Fruit fly (Drosophila melanogaster) whole organism, embryonic: ENCODE results near the gene CG13623.

Experiments used
- Adf1 ChIP-seq: fragments of 200-800 bp; sonication (Bioruptor generic); IDR thresholded peaks from 2 replicates; pipeline ENCODE4 v1.3.6; 2022; ENCODE audit warnings: missing biosample characterization, missing genetic modification characterization
- Atf6 ChIP-seq: fragments of 200-800 bp; sonication (Bioruptor generic); IDR thresholded peaks from 2 replicates; pipeline ENCODE4 v1.3.6; 2022; ENCODE audit warnings: missing biosample characterization, missing genetic modification characterization
- C15 ChIP-seq: fragments of 200-800 bp; sonication (Bioruptor generic); IDR thresholded peaks from 3 replicates; pipeline ENCODE4 v1.3.6; 2022; ENCODE audit warnings: missing biosample characterization, missing genetic modification characterization
- CG10267 ChIP-seq: fragments of 200-800 bp; sonication (Bioruptor generic); optimal IDR thresholded peaks from 2 replicates; lab custom pipeline; 2018; ENCODE audit warnings: missing biosample characterization, mild to moderate bottlenecking, missing genetic modification characterization, moderate library complexity
- CG10366 ChIP-seq: fragments of 200-800 bp; sonication (Bioruptor generic); IDR thresholded peaks from 2 replicates; pipeline ENCODE4 v1.3.6; 2022; ENCODE audit warnings: missing biosample characterization, missing genetic modification characterization
- CG10565 ChIP-seq: fragments of 200-800 bp; sonication (Bioruptor generic); optimal IDR thresholded peaks from 3 replicates; lab custom pipeline; 2016; ENCODE audit warnings: missing biosample characterization, mild to moderate bottlenecking, missing genetic modification characterization
- CG11695 ChIP-seq: fragments of 200-800 bp; sonication (Bioruptor generic); IDR thresholded peaks from 3 replicates; pipeline ENCODE4 v1.3.6; 2022; ENCODE audit warnings: missing biosample characterization, missing genetic modification characterization
- CG1233 ChIP-seq: fragments of 200-800 bp; sonication (Bioruptor generic); optimal IDR thresholded peaks from 4 replicates; lab custom pipeline; 2018; ENCODE audit warnings: missing biosample characterization, mild to moderate bottlenecking, missing genetic modification characterization
- CG13123 ChIP-seq: fragments of 200-800 bp; sonication (Bioruptor generic); optimal IDR thresholded peaks from 2 replicates; lab custom pipeline; 2016; ENCODE audit warnings: missing biosample characterization, missing genetic modification characterization
- CG15073 ChIP-seq: fragments of 200-800 bp; sonication (Bioruptor generic); optimal IDR thresholded peaks from 2 replicates; lab custom pipeline; 2016; ENCODE audit warnings: missing biosample characterization, missing genetic modification characterization
- CG15479 ChIP-seq: fragments of 200-800 bp; sonication (Bioruptor generic); optimal IDR thresholded peaks from 3 replicates; lab custom pipeline; 2019; ENCODE audit warnings: missing biosample characterization, mild to moderate bottlenecking, missing genetic modification characterization, moderate library complexity
- CG1602 ChIP-seq: fragments of 200-800 bp; sonication (Bioruptor generic); optimal IDR thresholded peaks from 3 replicates; lab custom pipeline; 2016; ENCODE audit warnings: missing biosample characterization, missing genetic modification characterization
- CG17328 ChIP-seq: fragments of 200-800 bp; sonication (Bioruptor generic); IDR thresholded peaks from 2 replicates; pipeline ENCODE4 v1.3.6; 2022; ENCODE audit warnings: missing biosample characterization, missing genetic modification characterization
- CG17912 ChIP-seq: fragments of 200-800 bp; sonication (Bioruptor generic); optimal IDR thresholded peaks from 2 replicates; lab custom pipeline; 2018; ENCODE audit warnings: missing biosample characterization, mild to moderate bottlenecking, missing genetic modification characterization
- CG18599 ChIP-seq: fragments of 200-800 bp; sonication (Bioruptor generic); optimal IDR thresholded peaks from 3 replicates; lab custom pipeline; 2017; ENCODE audit warnings: missing biosample characterization, missing genetic modification characterization, mild to moderate bottlenecking, moderate library complexity, missing genetic modification reagents
- CG2129 ChIP-seq: fragments of 200-800 bp; sonication (Bioruptor generic); IDR thresholded peaks from 2 replicates; pipeline ENCODE4 v1.3.6; 2022; ENCODE audit warnings: missing biosample characterization, missing genetic modification characterization; ENCODE audit not compliant: partially characterized antibody
- CG30403 ChIP-seq: fragments of 200-800 bp; sonication (Bioruptor generic); optimal IDR thresholded peaks from 3 replicates; lab custom pipeline; 2016; ENCODE audit warnings: missing biosample characterization, missing genetic modification characterization
- CG3065 ChIP-seq: fragments of 200-800 bp; sonication (Bioruptor generic); optimal IDR thresholded peaks from 2 replicates; lab custom pipeline; 2016; ENCODE audit warnings: missing biosample characterization, missing genetic modification characterization
- CG31365 ChIP-seq: fragments of 200-800 bp; sonication (Bioruptor generic); optimal IDR thresholded peaks from 2 replicates; lab custom pipeline; 2018; ENCODE audit warnings: missing biosample characterization, mild to moderate bottlenecking, missing genetic modification characterization
- CG34422 ChIP-seq: fragments of 200-800 bp; sonication (Bioruptor generic); IDR thresholded peaks from 3 replicates; pipeline ENCODE4 v1.3.6; 2022; ENCODE audit warnings: missing biosample characterization, missing genetic modification characterization
- CG43689 ChIP-seq: fragments of 200-800 bp; sonication (Bioruptor generic); IDR thresholded peaks from 2 replicates; pipeline ENCODE4 v1.3.6; 2022; ENCODE audit warnings: missing biosample characterization, missing genetic modification characterization
- CG4617 ChIP-seq: fragments of 200-800 bp; sonication (Bioruptor generic); optimal IDR thresholded peaks from 3 replicates; lab custom pipeline; 2016; ENCODE audit warnings: missing biosample characterization, missing genetic modification characterization, borderline replicate concordance
- CG8478 ChIP-seq: fragments of >200 bp; optimal IDR thresholded peaks from 2 replicates; lab custom pipeline; 2018
- Deaf1 ChIP-seq: fragments of 200-800 bp; optimal IDR thresholded peaks from 3 replicates; lab custom pipeline; 2019; ENCODE audit warnings: missing biosample characterization, mild to moderate bottlenecking, missing genetic modification characterization, moderate library complexity
- Drgx ChIP-seq: fragments of 200-800 bp; sonication (Bioruptor generic); IDR thresholded peaks from 2 replicates; pipeline ENCODE4 v1.3.6; 2022; ENCODE audit warnings: missing biosample characterization, missing genetic modification characterization
- E2f1 ChIP-seq: fragments of 200-800 bp; sonication (Bioruptor generic); IDR thresholded peaks from 2 replicates; pipeline ENCODE4 v1.3.6; 2022; ENCODE audit warnings: missing biosample characterization, missing genetic modification characterization
- E2f2 ChIP-seq: fragments of 200-800 bp; sonication (Bioruptor generic); IDR thresholded peaks from 2 replicates; pipeline ENCODE4 v1.3.6; 2022; ENCODE audit warnings: missing biosample characterization, missing genetic modification characterization
- ERR ChIP-seq: fragments of 200-800 bp; sonication (Bioruptor generic); optimal IDR thresholded peaks from 2 replicates; lab custom pipeline; 2016; ENCODE audit warnings: missing biosample characterization, missing genetic modification characterization
- HLH54F ChIP-seq: fragments of 200-800 bp; sonication (Bioruptor generic); optimal IDR thresholded peaks from 3 replicates; lab custom pipeline; 2016; ENCODE audit warnings: missing biosample characterization, missing genetic modification characterization
- Hsf ChIP-seq: fragments of 200-800 bp; sonication (Bioruptor generic); optimal IDR thresholded peaks from 3 replicates; lab custom pipeline; 2016; ENCODE audit warnings: missing biosample characterization, missing genetic modification characterization
- Lhr ChIP-seq: fragments of 200-800 bp; sonication (Bioruptor generic); optimal IDR thresholded peaks from 3 replicates; lab custom pipeline; 2017; ENCODE audit warnings: mild to moderate bottlenecking, missing biosample characterization, missing genetic modification reagents, missing genetic modification characterization
- Meics ChIP-seq: fragments of 200-800 bp; sonication (Bioruptor generic); optimal IDR thresholded peaks from 2 replicates; lab custom pipeline; 2017; ENCODE audit warnings: missing biosample characterization, mild to moderate bottlenecking, missing genetic modification characterization
- Myb ChIP-seq: fragments of 200-800 bp; sonication (Bioruptor generic); optimal IDR thresholded peaks from 2 replicates; lab custom pipeline; 2016; ENCODE audit warnings: missing biosample characterization, missing genetic modification characterization
- Optix ChIP-seq: fragments of 200-800 bp; sonication (Bioruptor generic); IDR thresholded peaks from 3 replicates; pipeline ENCODE4 v1.3.6; 2022; ENCODE audit warnings: missing biosample characterization, missing genetic modification characterization
- Stat92E ChIP-seq, 3 experiments: fragments of >200 bp in 2 of 3; fragments of 200-800 bp in 1 of 3; sonication (Bioruptor generic) in 1 of 3; optimal IDR thresholded peaks; 2 replicates each; lab custom pipeline; 2017 to 2019; ENCODE audit warnings: missing biosample characterization in 3 of 3, missing genetic modification characterization in 3 of 3, mild to moderate bottlenecking in 1 of 3, moderate library complexity in 1 of 3
- ap ChIP-seq: fragments of 200-800 bp; sonication (Bioruptor generic); IDR thresholded peaks from 2 replicates; pipeline ENCODE4 v1.3.6; 2022; ENCODE audit warnings: missing biosample characterization, missing genetic modification characterization
- ara ChIP-seq: fragments of 200-800 bp; sonication (Bioruptor generic); IDR thresholded peaks from 2 replicates; pipeline ENCODE4 v1.3.6; 2022; ENCODE audit warnings: missing biosample characterization, missing genetic modification characterization
- bcd ChIP-seq: fragments of 200-800 bp; sonication (Bioruptor generic); optimal IDR thresholded peaks from 2 replicates; lab custom pipeline; 2017; ENCODE audit warnings: missing biosample characterization, mild to moderate bottlenecking, missing genetic modification characterization
- caup ChIP-seq: fragments of 200-800 bp; sonication (Bioruptor generic); optimal IDR thresholded peaks from 3 replicates; lab custom pipeline; 2017; ENCODE audit warnings: missing biosample characterization, mild to moderate bottlenecking, missing genetic modification characterization, moderate library complexity; ENCODE audit not compliant: severe bottlenecking
- dm ChIP-seq: fragments of 200-800 bp; sonication (Bioruptor generic); optimal IDR thresholded peaks from 3 replicates; lab custom pipeline; 2016; ENCODE audit warnings: missing biosample characterization, missing genetic modification characterization
- h ChIP-seq: fragments of >200 bp; optimal IDR thresholded peaks from 2 replicates; lab custom pipeline; 2017
- ham ChIP-seq: fragments of 200-800 bp; sonication (Bioruptor generic); IDR thresholded peaks from 2 replicates; pipeline ENCODE4 v1.3.6; 2022; ENCODE audit warnings: missing biosample characterization, missing genetic modification characterization
- her ChIP-seq: fragments of 200-800 bp; sonication (Bioruptor generic); optimal IDR thresholded peaks from 2 replicates; lab custom pipeline; 2016; ENCODE audit warnings: missing biosample characterization, missing genetic modification characterization
- insv ChIP-seq, 2 experiments: fragments of 200-800 bp; sonication (Bioruptor generic); optimal IDR thresholded peaks; 3 replicates each; lab custom pipeline; 2016 to 2018; ENCODE audit warnings: missing biosample characterization in 2 of 2, missing genetic modification characterization in 2 of 2
- jing ChIP-seq: fragments of 200-800 bp; sonication (Bioruptor generic); optimal IDR thresholded peaks from 2 replicates; lab custom pipeline; 2018; ENCODE audit warnings: missing biosample characterization, mild to moderate bottlenecking, missing genetic modification characterization
- nau ChIP-seq: fragments of 200-800 bp; sonication (Bioruptor generic); optimal IDR thresholded peaks from 3 replicates; lab custom pipeline; 2017; ENCODE audit warnings: missing biosample characterization, mild to moderate bottlenecking, missing genetic modification characterization, missing genetic modification reagents
- odd ChIP-seq: fragments of 200-800 bp; sonication (Bioruptor generic); optimal IDR thresholded peaks from 2 replicates; lab custom pipeline; 2017; ENCODE audit warnings: missing biosample characterization, mild to moderate bottlenecking, missing genetic modification characterization
- peb ChIP-seq: fragments of 200-800 bp; sonication (Bioruptor generic); IDR thresholded peaks from 2 replicates; pipeline ENCODE4 v1.3.6; 2022; ENCODE audit warnings: missing biosample characterization, missing genetic modification characterization
- rib ChIP-seq: fragments of 200-800 bp; sonication (Bioruptor generic); IDR thresholded peaks from 2 replicates; pipeline ENCODE4 v1.3.6; 2022; ENCODE audit warnings: missing biosample characterization, missing genetic modification characterization
- slbo ChIP-seq: fragments of 200-800 bp; sonication (Bioruptor generic); IDR thresholded peaks from 2 replicates; pipeline ENCODE4 v1.3.6; 2022; ENCODE audit warnings: missing biosample characterization, missing genetic modification characterization
- tup ChIP-seq: fragments of 200-800 bp; sonication (Bioruptor generic); optimal IDR thresholded peaks from 2 replicates; lab custom pipeline; 2016; ENCODE audit warnings: missing biosample characterization, mild to moderate bottlenecking, missing genetic modification characterization, moderate library complexity
- vvl ChIP-seq: fragments of 200-800 bp; sonication (Bioruptor generic); IDR thresholded peaks from 2 replicates; pipeline ENCODE4 v1.3.6; 2022; ENCODE audit warnings: missing biosample characterization, missing genetic modification characterization
- zf30C ChIP-seq: fragments of 200-800 bp; sonication (Bioruptor generic); optimal IDR thresholded peaks from 3 replicates; lab custom pipeline; 2018; ENCODE audit warnings: missing biosample characterization, mild to moderate bottlenecking, missing genetic modification characterization

Gene CG13623

DNA sequence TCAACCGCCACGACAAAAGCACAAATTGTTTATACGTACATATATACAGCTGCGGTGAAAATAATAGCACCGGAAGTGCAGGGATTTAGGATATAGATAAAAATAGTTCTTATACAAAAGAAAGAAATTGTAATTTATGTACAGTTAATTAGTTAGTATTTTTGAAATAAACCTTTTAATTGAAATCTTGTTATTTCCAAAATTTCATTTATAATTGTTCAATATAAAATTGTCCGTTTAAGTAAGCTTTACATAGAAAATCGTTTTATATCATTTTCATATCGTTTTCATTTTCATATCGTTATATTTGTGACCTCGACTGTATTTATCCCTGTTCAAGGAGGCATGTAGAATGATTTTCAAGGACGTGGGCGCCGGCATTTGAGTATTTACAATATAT lies 43.8 kb upstream of the CG13623 start (continued):
- TF ChIP-seq CG17328 (GFP tag; lab: Robert Waterston, UW) (no peak), odd (GFP tag; lab: Kevin White, UChicago) (peak; percentile 2), C15 (no peak), Atf6 (peak; percentile 69), CG2129 (GFP tag; lab: Robert Waterston, UW) (no peak), slbo (GFP tag; lab: Robert Waterston, UW) (peak; percentile 62), CG10565 (GFP tag; lab: Kevin White, UChicago) (no peak), peb (no peak), Drgx (GFP tag; lab: Robert Waterston, UW) (no peak), bcd (GFP tag; lab: Kevin White, UChicago) (peak; percentile 53), CG1602 (no peak), h (lab: Kevin White, UChicago) (no peak), CG31365 (tag; lab: Kevin White, UChicago) (no peak), CG34422 (no peak), Myb (GFP tag; lab: Kevin White, UChicago) (no peak), dm (GFP tag; lab: Kevin White, UChicago) (no peak), jing (no peak), nau (GFP tag; lab: Kevin White, UChicago) (peak; percentile 33), CG11695 (GFP tag; lab: Robert Waterston, UW) (peak; percentile 71), her (GFP tag; lab: Kevin White, UChicago) (no peak), CG13123 (GFP tag; lab: Kevin White, UChicago) (no peak), insv (GFP tag; optimal IDR thresholded peaks at IDR 0.05; lab: Kevin White, UChicago) (no peak), Deaf1 (tag; lab: Kevin White, UChicago) (peak; percentile 38), CG18599 (GFP tag; lab: Kevin White, UChicago) (peak; percentile 93), Lhr (GFP tag; lab: Kevin White, UChicago) (no peak), vvl (GFP tag; lab: Robert Waterston, UW) (peak; percentile 31; the same call in 1 of the 2 replicates), caup (GFP tag; lab: Kevin White, UChicago) (peak; percentile 60), CG43689 (GFP tag; lab: Robert Waterston, UW) (no peak), ap (no peak), Hsf (GFP tag; lab: Kevin White, UChicago) (peak; percentile 56), Optix (GFP tag; lab: Robert Waterston, UW) (no peak), rib (GFP tag; lab: Robert Waterston, UW) (no peak), CG10267 (peak; percentile 51), CG10366 (GFP tag; lab: Robert Waterston, UW) (no peak), CG15073 (GFP tag; lab: Kevin White, UChicago) (no peak), tup (GFP tag; lab: Kevin White, UChicago) (no peak), Adf1 (GFP tag; lab: Robert Waterston, UW) (no peak), CG1233 (peak; percentile 43), Meics (peak; percentile 84), ara (no peak), CG30403 (peak; percentile 55), E2f2 (GFP tag; lab: Robert Waterston, UW) (no peak), CG3065 (no peak), zf30C (GFP tag; lab: Kevin White, UChicago) (no peak), ham (GFP tag; lab: Robert Waterston, UW) (no peak), ERR (no peak), CG15479 (GFP tag; lab: Kevin White, UChicago) (no peak), Stat92E (GFP tag; optimal IDR thresholded peaks at IDR 0.05; lab: Kevin White, UChicago) (no peak), E2f1 (peak; percentile 51; the same call in 1 of the 2 replicates), CG8478 (lab: Kevin White, UChicago) (no peak), CG4617 (GFP tag; lab: Kevin White, UChicago) (no peak), HLH54F (GFP tag; lab: Kevin White, UChicago) (no peak), CG17912 (no peak)
